Worm (Caenorhabditis elegans) whole organism, L4 larva: Measurements from ENCODE around the gene srbc-38.

Experiments
- Y5F2A.4 ChIP-seq: fragments of 200-800 bp; sonication (Bioruptor generic); optimal IDR thresholded peaks from 2 replicates; lab custom pipeline; 2018; ENCODE audit warnings: mild to moderate bottlenecking, missing genetic modification characterization, missing compliant biosample characterization
- ama-1 ChIP-seq: fragments of 150-350 bp; optimal IDR thresholded peaks from 2 replicates; lab custom pipeline; 2014; ENCODE audit warnings: inconsistent platforms, mixed read lengths
- daf-16 ChIP-seq, 3 experiments: sonication (generic microtip); optimal IDR thresholded peaks; 2 replicates each; lab custom pipeline; 2016 to 2017; ENCODE audit warnings: missing genetic modification characterization in 3 of 3, missing genetic modification reagents in 3 of 3, mild to moderate bottlenecking in 2 of 3, missing compliant biosample characterization in 2 of 3, missing biosample characterization in 1 of 3, moderate library complexity in 1 of 3
- hif-1 ChIP-seq, 2 experiments: sonication (generic microtip); optimal IDR thresholded peaks; 2 replicates each; lab custom pipeline; 2016 to 2017; ENCODE audit warnings: missing compliant biosample characterization in 2 of 2, missing genetic modification characterization in 2 of 2, missing genetic modification reagents in 2 of 2, missing genotype in 2 of 2, mild to moderate bottlenecking in 1 of 2
- nhr-11 ChIP-seq: fragments of 150-350 bp; optimal IDR thresholded peaks from 2 replicates; lab custom pipeline; 2014; ENCODE audit warnings: missing biosample characterization, missing genetic modification characterization
- zfp-3 ChIP-seq: fragments of 200-800 bp; sonication (Bioruptor generic); conservative IDR thresholded peaks from 2 replicates; pipeline ENCODE4 v1.3.6; 2022; ENCODE audit warnings: missing genetic modification reagents, missing genetic modification characterization, missing compliant biosample characterization

DNA sequence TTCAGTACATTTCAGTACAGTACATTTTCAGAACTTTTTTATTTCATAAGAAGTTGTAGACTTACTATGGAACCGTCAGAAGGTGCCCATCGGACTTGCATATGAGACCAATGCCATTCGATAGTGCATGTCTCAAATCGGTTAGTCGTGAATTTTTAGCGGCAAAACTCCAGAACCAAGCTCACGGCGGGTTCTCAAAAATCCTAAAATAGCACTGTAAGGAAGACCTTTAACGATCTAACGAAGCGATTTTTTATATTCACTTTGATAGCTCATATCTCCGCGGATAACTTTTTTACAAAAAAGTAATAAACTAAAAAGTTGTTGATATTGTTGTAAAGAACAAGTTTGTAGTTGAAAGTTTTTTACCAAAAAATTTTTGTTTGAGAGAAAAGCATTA, 32.8 kb upstream of the srbc-38 start, which contains the start of gene sru-25:
- TF ChIP-seq Y5F2A.4 (no peak), nhr-11 (no peak), hif-1 (tag; optimal IDR thresholded peaks at IDR 0.05; lab: Kevin White, UChicago) (no peak), ama-1 (lab: Kevin White, UChicago) (no peak), zfp-3 (GFP tag; lab: Robert Waterston, UW) (no peak), daf-16 (GFP tag; optimal IDR thresholded peaks at IDR 0.05; lab: Kevin White, UChicago) (no peak), daf-16 (tag; optimal IDR thresholded peaks at IDR 0.05; lab: Kevin White, UChicago) (no peak)
